Fruit fly (Drosophila melanogaster) whole organism: ENCODE data around the gene nompC.

ENCODE experiments used
- CG8478 ChIP-seq: fragments of >200 bp; optimal IDR thresholded peaks from 2 replicates; lab custom pipeline; 2018; ENCODE audit warnings: inconsistent platforms
- Dll ChIP-seq: fragments of >200 bp; optimal IDR thresholded peaks from 2 replicates; lab custom pipeline; 2017
- EcR ChIP-seq, 2 experiments: fragments of >200 bp; optimal IDR thresholded peaks; 2 replicates each; lab custom pipeline; 2017; ENCODE audit warnings: missing biosample characterization in 2 of 2, missing genetic modification characterization in 2 of 2, missing genetic modification reagents in 2 of 2
- pan ChIP-seq: fragments of >200 bp; optimal IDR thresholded peaks from 2 replicates; lab custom pipeline; 2017
- psq ChIP-seq: fragments of >200 bp; optimal IDR thresholded peaks from 2 replicates; lab custom pipeline; 2017
- usp ChIP-seq: fragments of >200 bp; optimal IDR thresholded peaks from 2 replicates; lab custom pipeline; 2017; ENCODE audit warnings: missing biosample characterization, missing genetic modification characterization, mixed read lengths

DNA sequence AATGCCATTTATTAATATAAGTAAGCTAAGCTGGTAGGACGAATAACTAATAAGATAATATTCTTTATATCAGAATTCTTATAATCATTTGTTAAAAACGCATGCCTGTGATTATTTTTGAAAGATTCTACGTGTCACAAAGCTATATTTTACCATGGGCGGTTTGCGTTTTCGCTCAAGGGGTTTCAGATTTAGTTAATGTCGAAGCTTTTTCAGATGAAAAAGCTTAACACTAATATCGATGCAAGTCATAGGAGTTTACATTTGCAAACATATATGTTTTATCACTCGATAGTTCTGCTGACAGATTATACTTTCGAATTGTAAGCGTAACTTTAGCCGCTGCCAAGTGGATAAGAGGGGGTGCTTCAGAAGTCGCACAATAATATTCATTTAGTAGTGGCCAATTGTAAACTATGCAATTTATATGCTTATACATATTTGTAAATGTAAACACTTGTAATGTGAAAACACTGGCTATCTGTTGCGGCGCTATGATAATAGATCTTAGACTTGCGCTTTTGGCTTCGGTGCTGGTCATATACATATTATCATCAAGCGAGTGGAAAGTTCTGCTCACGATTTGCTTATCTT lies 4.9 kb upstream of the nompC start:
- TF ChIP-seq Dll (lab: Kevin White, UChicago) (no peak), psq (lab: Kevin White, UChicago) (no peak), CG8478 (lab: Kevin White, UChicago) (no peak), usp (GFP tag; lab: Kevin White, UChicago) (no peak), EcR (GFP tag; optimal IDR thresholded peaks at IDR 0.05; lab: Kevin White, UChicago) (no peak), pan (lab: Kevin White, UChicago) (no peak)
